Fruit fly (Drosophila melanogaster) whole organism, embryonic: ENCODE data around the gene CG14212.

Experiments used
- ATbp ChIP-seq: fragments of 200-800 bp; sonication (Bioruptor generic); optimal IDR thresholded peaks from 2 replicates; lab custom pipeline; 2017; ENCODE audit warnings: missing biosample characterization, mild to moderate bottlenecking, missing genetic modification characterization, missing genetic modification reagents
- Adf1 ChIP-seq: fragments of 200-800 bp; sonication (Bioruptor generic); IDR thresholded peaks from 2 replicates; pipeline ENCODE4 v1.3.6; 2022; ENCODE audit warnings: missing biosample characterization, missing genetic modification characterization
- Asciz ChIP-seq: fragments of 200-800 bp; sonication (Bioruptor generic); optimal IDR thresholded peaks from 2 replicates; lab custom pipeline; 2017; ENCODE audit warnings: missing biosample characterization, mild to moderate bottlenecking, missing genetic modification characterization, missing genetic modification reagents
- Bteb2 ChIP-seq: fragments of 200-800 bp; sonication (Bioruptor generic); optimal IDR thresholded peaks from 2 replicates; lab custom pipeline; 2016; ENCODE audit warnings: missing biosample characterization, missing genetic modification characterization
- CG10431 ChIP-seq: fragments of 200-800 bp; sonication (Bioruptor generic); optimal IDR thresholded peaks from 3 replicates; lab custom pipeline; 2018; ENCODE audit warnings: missing biosample characterization, mild to moderate bottlenecking, missing genetic modification characterization
- CG12155 ChIP-seq: fragments of 200-800 bp; sonication (Bioruptor generic); optimal IDR thresholded peaks from 3 replicates; lab custom pipeline; 2016; ENCODE audit warnings: missing biosample characterization, missing genetic modification characterization
- CG14710 ChIP-seq: fragments of 200-800 bp; sonication (Bioruptor generic); optimal IDR thresholded peaks from 3 replicates; lab custom pipeline; 2019; ENCODE audit warnings: missing biosample characterization, mild to moderate bottlenecking, missing genetic modification characterization, moderate library complexity
- CG15514 ChIP-seq: fragments of 200-800 bp; sonication (Bioruptor generic); optimal IDR thresholded peaks from 3 replicates; lab custom pipeline; 2017; ENCODE audit warnings: missing biosample characterization, missing genetic modification characterization, mild to moderate bottlenecking, moderate library complexity, missing genetic modification reagents
- CG1647 ChIP-seq: fragments of 200-800 bp; sonication (Bioruptor generic); optimal IDR thresholded peaks from 3 replicates; lab custom pipeline; 2016; ENCODE audit warnings: missing biosample characterization, missing genetic modification characterization
- CG16779 ChIP-seq: fragments of 200-800 bp; sonication (Bioruptor generic); IDR thresholded peaks from 2 replicates; pipeline ENCODE4 v1.3.6; 2022; ENCODE audit warnings: missing biosample characterization, missing genetic modification characterization
- CG17186 ChIP-seq: fragments of 200-800 bp; sonication (Bioruptor generic); optimal IDR thresholded peaks from 3 replicates; lab custom pipeline; 2017; ENCODE audit warnings: missing biosample characterization, missing genetic modification reagents, missing genetic modification characterization
- CG2202 ChIP-seq: fragments of 200-800 bp; sonication (Bioruptor generic); optimal IDR thresholded peaks from 2 replicates; lab custom pipeline; 2018; ENCODE audit warnings: missing biosample characterization, mild to moderate bottlenecking, missing genetic modification characterization
- CG31224 ChIP-seq: fragments of 200-800 bp; sonication (Bioruptor generic); IDR thresholded peaks from 2 replicates; pipeline ENCODE4 v1.3.6; 2022; ENCODE audit warnings: missing biosample characterization, missing genetic modification characterization
- CG32532 ChIP-seq: fragments of 200-800 bp; sonication (Bioruptor generic); IDR thresholded peaks from 2 replicates; pipeline ENCODE4 v1.3.6; 2022; ENCODE audit warnings: missing biosample characterization, missing genetic modification characterization
- CG3847 ChIP-seq: fragments of 200-800 bp; sonication (Bioruptor generic); IDR thresholded peaks from 2 replicates; pipeline ENCODE4 v1.3.6; 2022; ENCODE audit warnings: missing biosample characterization, missing genetic modification characterization
- CG42726 ChIP-seq: fragments of 200-800 bp; sonication (Bioruptor generic); IDR thresholded peaks from 2 replicates; pipeline ENCODE4 v1.3.6; 2022; ENCODE audit warnings: missing biosample characterization, missing genetic modification characterization; ENCODE audit not compliant: partially characterized antibody
- CG6765 ChIP-seq: fragments of 200-800 bp; sonication (Bioruptor generic); optimal IDR thresholded peaks from 3 replicates; lab custom pipeline; 2017; ENCODE audit warnings: missing biosample characterization, mild to moderate bottlenecking, missing genetic modification characterization
- CG7556 ChIP-seq: fragments of 200-800 bp; sonication (Bioruptor generic); optimal IDR thresholded peaks from 2 replicates; lab custom pipeline; 2017; ENCODE audit warnings: missing biosample characterization, mild to moderate bottlenecking, missing genetic modification characterization
- CG9797 ChIP-seq: fragments of 200-800 bp; sonication (Bioruptor generic); optimal IDR thresholded peaks from 3 replicates; lab custom pipeline; 2018; ENCODE audit warnings: missing biosample characterization, mild to moderate bottlenecking, missing genetic modification characterization
- CkIIα-i1 ChIP-seq: fragments of 200-800 bp; sonication (Bioruptor generic); IDR thresholded peaks from 2 replicates; pipeline ENCODE4 v1.3.6; 2022; ENCODE audit warnings: missing biosample characterization, missing genetic modification characterization
- D19B ChIP-seq: fragments of 200-800 bp; sonication (Bioruptor generic); optimal IDR thresholded peaks from 2 replicates; lab custom pipeline; 2017; ENCODE audit warnings: missing biosample characterization, mild to moderate bottlenecking, missing genetic modification characterization
- Dbx ChIP-seq: fragments of 200-800 bp; sonication (Bioruptor generic); IDR thresholded peaks from 3 replicates; pipeline ENCODE4 v1.3.6; 2022; ENCODE audit warnings: missing biosample characterization, missing genetic modification characterization
- E2f2 ChIP-seq: fragments of 200-800 bp; sonication (Bioruptor generic); IDR thresholded peaks from 2 replicates; pipeline ENCODE4 v1.3.6; 2022; ENCODE audit warnings: missing biosample characterization, missing genetic modification characterization
- HLHmδ ChIP-seq: fragments of 200-800 bp; sonication (Bioruptor generic); optimal IDR thresholded peaks from 2 replicates; lab custom pipeline; 2018; ENCODE audit warnings: missing biosample characterization, mild to moderate bottlenecking, missing genetic modification characterization, moderate library complexity
- Hr51 ChIP-seq, 2 experiments: fragments of 200-800 bp; sonication (Bioruptor generic); optimal IDR thresholded peaks; 2 replicates in 1 of 2; 3 replicates in 1 of 2; lab custom pipeline; 2016 to 2018; ENCODE audit warnings: missing biosample characterization in 2 of 2, missing genetic modification characterization in 2 of 2, mild to moderate bottlenecking in 1 of 2, moderate library complexity in 1 of 2
- Mad ChIP-seq: fragments of 200-800 bp; sonication (Bioruptor generic); optimal IDR thresholded peaks from 2 replicates; lab custom pipeline; 2016; ENCODE audit warnings: missing biosample characterization, missing genetic modification characterization
- Nf-YA ChIP-seq: fragments of 200-800 bp; sonication (Bioruptor generic); IDR thresholded peaks from 2 replicates; pipeline ENCODE4 v1.3.6; 2022; ENCODE audit warnings: missing biosample characterization, missing genetic modification characterization
- Taf1 ChIP-seq: fragments of 200-800 bp; sonication (Bioruptor generic); IDR thresholded peaks from 2 replicates; pipeline ENCODE4 v1.3.6; 2022; ENCODE audit warnings: missing biosample characterization, missing genetic modification characterization
- ara ChIP-seq: fragments of 200-800 bp; sonication (Bioruptor generic); IDR thresholded peaks from 2 replicates; pipeline ENCODE4 v1.3.6; 2022; ENCODE audit warnings: missing biosample characterization, missing genetic modification characterization
- chif ChIP-seq, 2 experiments: fragments of 200-800 bp; sonication (Bioruptor generic); optimal IDR thresholded peaks; 3 replicates each; lab custom pipeline; 2016; ENCODE audit warnings: missing biosample characterization in 2 of 2, missing genetic modification characterization in 2 of 2
- disco-r ChIP-seq: fragments of 200-800 bp; sonication (Bioruptor generic); optimal IDR thresholded peaks from 2 replicates; lab custom pipeline; 2016; ENCODE audit warnings: missing biosample characterization, missing genetic modification characterization
- dmrt11E ChIP-seq: fragments of 200-800 bp; sonication (Bioruptor generic); optimal IDR thresholded peaks from 3 replicates; lab custom pipeline; 2018; ENCODE audit warnings: missing biosample characterization, mild to moderate bottlenecking, missing genetic modification characterization, moderate library complexity
- fd64A ChIP-seq: fragments of 200-800 bp; sonication (Bioruptor generic); optimal IDR thresholded peaks from 3 replicates; lab custom pipeline; 2018; ENCODE audit warnings: missing biosample characterization, mild to moderate bottlenecking, missing genetic modification characterization
- gem ChIP-seq: fragments of 200-800 bp; sonication (Bioruptor generic); optimal IDR thresholded peaks from 2 replicates; lab custom pipeline; 2019; ENCODE audit warnings: missing biosample characterization, mild to moderate bottlenecking, missing genetic modification characterization, moderate library complexity
- hb ChIP-seq: fragments of 200-800 bp; sonication (Bioruptor generic); IDR thresholded peaks from 3 replicates; pipeline ENCODE4 v1.3.6; 2022; ENCODE audit warnings: missing biosample characterization, missing genetic modification characterization; ENCODE audit not compliant: partially characterized antibody
- her ChIP-seq: fragments of 200-800 bp; sonication (Bioruptor generic); optimal IDR thresholded peaks from 2 replicates; lab custom pipeline; 2016; ENCODE audit warnings: missing biosample characterization, missing genetic modification characterization
- jing ChIP-seq: fragments of 200-800 bp; sonication (Bioruptor generic); optimal IDR thresholded peaks from 2 replicates; lab custom pipeline; 2018; ENCODE audit warnings: missing biosample characterization, mild to moderate bottlenecking, missing genetic modification characterization
- ken ChIP-seq: fragments of 200-800 bp; sonication (Bioruptor generic); IDR thresholded peaks from 3 replicates; pipeline ENCODE4 v1.3.6; 2022; ENCODE audit warnings: missing biosample characterization, missing genetic modification characterization
- lov ChIP-seq, 2 experiments: fragments of 200-800 bp in 1 of 2; fragments of >200 bp in 1 of 2; sonication (Bioruptor generic) in 1 of 2; IDR thresholded peaks in 1 of 2; optimal IDR thresholded peaks in 1 of 2; 2 replicates in 1 of 2; 3 replicates in 1 of 2; pipeline versions ENCODE4 v1.3.6 to Lab custom; 2017 to 2022; ENCODE audit warnings: missing biosample characterization in 1 of 2, missing genetic modification characterization in 1 of 2
- mirr ChIP-seq: fragments of 200-800 bp; sonication (Bioruptor generic); optimal IDR thresholded peaks from 3 replicates; lab custom pipeline; 2018; ENCODE audit warnings: missing biosample characterization, mild to moderate bottlenecking, missing genetic modification characterization
- nerfin-1 ChIP-seq: fragments of 200-800 bp; sonication (Bioruptor generic); optimal IDR thresholded peaks from 3 replicates; lab custom pipeline; 2019; ENCODE audit warnings: missing biosample characterization, mild to moderate bottlenecking, missing genetic modification characterization, moderate library complexity
- nerfin-2 ChIP-seq: fragments of 200-800 bp; sonication (Bioruptor generic); IDR thresholded peaks from 2 replicates; pipeline ENCODE4 v1.3.6; 2022; ENCODE audit warnings: missing biosample characterization, missing genetic modification characterization; ENCODE audit not compliant: partially characterized antibody
- prd ChIP-seq, 3 experiments: fragments of >200 bp in 2 of 3; fragments of 200-800 bp in 1 of 3; sonication (Bioruptor generic) in 1 of 3; optimal IDR thresholded peaks in 2 of 3; IDR thresholded peaks in 1 of 3; 2 replicates in 2 of 3; 3 replicates in 1 of 3; pipeline versions ENCODE4 v1.3.6 to Lab custom; 2017 to 2022; ENCODE audit warnings: missing biosample characterization in 1 of 3, missing genetic modification characterization in 1 of 3
- sens-2 ChIP-seq: fragments of 200-800 bp; sonication (Bioruptor generic); IDR thresholded peaks from 2 replicates; pipeline ENCODE4 v1.3.6; 2022; ENCODE audit warnings: missing biosample characterization, missing genetic modification characterization
- sug ChIP-seq: fragments of 200-800 bp; optimal IDR thresholded peaks from 2 replicates; lab custom pipeline; 2019; ENCODE audit warnings: missing biosample characterization, mild to moderate bottlenecking, missing genetic modification characterization, moderate library complexity
- tna ChIP-seq: fragments of 200-800 bp; sonication (Bioruptor generic); IDR thresholded peaks from 2 replicates; pipeline ENCODE4 v1.3.6; 2022; ENCODE audit warnings: missing biosample characterization, missing genetic modification characterization; ENCODE audit not compliant: partially characterized antibody
- ttk ChIP-seq: fragments of 200-800 bp; sonication (Bioruptor generic); IDR thresholded peaks from 2 replicates; pipeline ENCODE4 v2.1.2; 2022; ENCODE audit warnings: missing biosample characterization, missing genetic modification characterization
- unc-4 ChIP-seq: fragments of 200-800 bp; sonication (Bioruptor generic); IDR thresholded peaks from 2 replicates; pipeline ENCODE4 v1.3.6; 2022; ENCODE audit warnings: missing biosample characterization, missing genetic modification characterization; ENCODE audit not compliant: partially characterized antibody
- zen ChIP-seq: fragments of 200-800 bp; sonication (Bioruptor generic); optimal IDR thresholded peaks from 3 replicates; lab custom pipeline; 2018; ENCODE audit warnings: missing biosample characterization, mild to moderate bottlenecking, missing genetic modification characterization, moderate library complexity

Gene CG14212

dm6 chrX:19666991-19667409, 41.5 kb downstream of the CG14212 start, which contains the start of gene Zw (continued):
- TF ChIP-seq CG3847 (GFP tag; lab: Robert Waterston, UW) (peak; percentile 55), CG1647 (GFP tag; lab: Kevin White, UChicago) (peak; percentile 11), ATbp (GFP tag; lab: Kevin White, UChicago) (peak; percentile 7), ara (GFP tag; lab: Robert Waterston, UW) (peak; percentile 36; the same call in 1 of the 2 replicates), disco-r (GFP tag; lab: Kevin White, UChicago) (no peak), CG16779 (GFP tag; lab: Robert Waterston, UW) (no peak), her (GFP tag; lab: Kevin White, UChicago) (no peak), sug (tag; lab: Kevin White, UChicago) (peak; percentile 62), CG9797 (no peak), CG14710 (peak; percentile 2), CkIIα-i1 (GFP tag; lab: Robert Waterston, UW) (no peak), Dbx (GFP tag; lab: Robert Waterston, UW) (peak; percentile 58; the same call in 2 of the 3 replicates), CG6765 (GFP tag; lab: Kevin White, UChicago) (no peak), E2f2 (GFP tag; lab: Robert Waterston, UW) (peak; percentile 35; the same call in 1 of the 2 replicates), zen (tag; lab: Kevin White, UChicago) (peak; percentile 20), prd (optimal IDR thresholded peaks at IDR 0.05; lab: Kevin White, UChicago) (no peak), prd (GFP tag; IDR thresholded peaks at IDR 0.05; lab: Robert Waterston, UW) (peak; percentile 82), hb (no peak), fd64A (no peak), Mad (no peak), dmrt11E (tag; lab: Kevin White, UChicago) (peak; percentile 30), D19B (GFP tag; lab: Kevin White, UChicago) (peak; percentile 30), chif (GFP tag; optimal IDR thresholded peaks at IDR 0.05; lab: Kevin White, UChicago) (peak in 1 of 2 experiments; percentile 38), CG42726 (GFP tag; lab: Robert Waterston, UW) (no peak), CG15514 (GFP tag; lab: Kevin White, UChicago) (peak; percentile 7), ttk (peak; percentile 45; the same call in 1 of the 2 replicates), CG7556 (no peak), CG17186 (no peak), HLHmδ (GFP tag; lab: Kevin White, UChicago) (peak; percentile 54), lov (optimal IDR thresholded peaks at IDR 0.05; lab: Kevin White, UChicago) (no peak), lov (GFP tag; IDR thresholded peaks at IDR 0.05; lab: Robert Waterston, UW) (no peak), CG31224 (GFP tag; lab: Robert Waterston, UW) (0 out of 2 replicates have a peak, but pooled peaks have one; percentile 38), ken (GFP tag; lab: Robert Waterston, UW) (peak; percentile 55; the same call in 1 of the 3 replicates), Nf-YA (GFP tag; lab: Robert Waterston, UW) (no peak), mirr (GFP tag; lab: Kevin White, UChicago) (peak; percentile 46), CG12155 (GFP tag; lab: Kevin White, UChicago) (peak; percentile 19), Adf1 (GFP tag; lab: Robert Waterston, UW) (peak; percentile 83), Bteb2 (GFP tag; lab: Kevin White, UChicago) (no peak), unc-4 (GFP tag; lab: Robert Waterston, UW) (no peak), CG2202 (tag; lab: Kevin White, UChicago) (no peak), Taf1 (peak; percentile 40; the same call in 1 of the 2 replicates), CG10431 (GFP tag; lab: Kevin White, UChicago) (no peak), gem (tag; lab: Kevin White, UChicago) (peak; percentile 59), jing (GFP tag; lab: Kevin White, UChicago) (no peak), Hr51 (GFP tag; optimal IDR thresholded peaks at IDR 0.05; lab: Kevin White, UChicago) (peak; percentile 2 to 3), nerfin-2 (GFP tag; lab: Robert Waterston, UW) (no peak), sens-2 (GFP tag; lab: Robert Waterston, UW) (no peak), nerfin-1 (tag; lab: Kevin White, UChicago) (peak; percentile 5), CG32532 (peak; percentile 80), tna (GFP tag; lab: Robert Waterston, UW) (no peak), Asciz (GFP tag; lab: Kevin White, UChicago) (no peak)
